Worm (Caenorhabditis elegans): Measurements from ENCODE around the gene F31E3.12.

DNA sequence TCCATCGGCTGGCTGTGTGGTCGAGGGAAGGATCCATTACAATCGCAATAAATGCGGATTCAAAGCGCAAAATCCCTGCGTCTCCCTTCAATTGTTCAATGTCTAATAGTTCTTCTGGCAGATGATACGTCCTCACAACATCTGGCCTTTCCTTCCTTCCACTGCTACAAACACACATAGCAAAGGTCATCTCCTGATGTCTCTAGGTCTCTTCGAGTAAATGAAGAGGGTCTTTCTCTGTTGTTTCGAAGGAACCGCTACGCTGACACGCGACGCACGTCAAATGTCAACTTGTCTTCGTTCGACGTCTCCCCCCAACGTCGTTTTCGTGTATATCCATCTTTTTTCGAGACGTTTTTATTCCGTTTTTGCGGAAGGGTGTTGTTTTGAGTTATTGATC, 9.7 kb downstream of the F31E3.12 start:
- TF ChIP-seq zag-1 (tag; optimal IDR thresholded peaks at IDR 0.05), result no peak
- no peak for TF ChIP-seq snpc-4 (tag; optimal IDR thresholded peaks at IDR 0.05)
- peak; percentile 57 for TF ChIP-seq lin-15B (tag; optimal IDR thresholded peaks at IDR 0.05)
- TF ChIP-seq nhr-12 (tag; optimal IDR thresholded peaks at IDR 0.05), result no peak
- TF ChIP-seq nhr-77 (tag; optimal IDR thresholded peaks at IDR 0.05), result no peak
- no peak for TF ChIP-seq unc-39 (tag; optimal IDR thresholded peaks at IDR 0.05)
- TF ChIP-seq fkh-10 (GFP tag; optimal IDR thresholded peaks at IDR 0.05), result no peak
- TF ChIP-seq eor-1 (tag; optimal IDR thresholded peaks at IDR 0.05), result no peak
